Fruit fly (Drosophila melanogaster): ENCODE measurements around the gene CG14448.

Gene CG14448

dm6 chr3L:22787947-22788489 is at the start of gene CG14448:
Gene CG14448, plus strand, starts transcription at chr3L:22788439.
- TF ChIP-seq ovo (GFP tag; optimal IDR thresholded peaks at IDR 0.05) (no peak), CG11617 (GFP tag; optimal IDR thresholded peaks at IDR 0.05) (no peak), CG1620 (GFP tag; optimal IDR thresholded peaks at IDR 0.05) (no peak), CG7045 (GFP tag; optimal IDR thresholded peaks at IDR 0.05) (no peak), bab1 (GFP tag; optimal IDR thresholded peaks at IDR 0.05) (no peak), Hr96 (GFP tag; optimal IDR thresholded peaks at IDR 0.05) (no peak), Clk (GFP tag; optimal IDR thresholded peaks at IDR 0.05) (no peak), cnc (optimal IDR thresholded peaks at IDR 0.05) (no peak), CG33017 (tag; optimal IDR thresholded peaks at IDR 0.05) (no peak), kay (GFP tag; ENCODE audit: borderline replicate concordance) (no peak), tj (GFP tag; optimal IDR thresholded peaks at IDR 0.05) (no peak), toe (GFP tag; optimal IDR thresholded peaks at IDR 0.05) (no peak), CG14711 (tag; optimal IDR thresholded peaks at IDR 0.05) (no peak), pad (GFP tag; optimal IDR thresholded peaks at IDR 0.05) (no peak), cic (GFP tag; optimal IDR thresholded peaks at IDR 0.05) (no peak), Mnt (GFP tag; optimal IDR thresholded peaks at IDR 0.05) (no peak), CG12768 (GFP tag; optimal IDR thresholded peaks at IDR 0.05) (no peak)

dm6 chr3L:22741389-22742120 is 46.7 kb upstream of the CG14448 start, which contains the start of gene CG7369:
Gene CG7369, plus strand, starts transcription at chr3L:22741793.
- TF ChIP-seq Clk (GFP tag; optimal IDR thresholded peaks at IDR 0.05), result peak; percentile 93
- peak; percentile 88 for TF ChIP-seq CG7101 (tag; optimal IDR thresholded peaks at IDR 0.05)
- TF ChIP-seq CG5204 (GFP tag; optimal IDR thresholded peaks at IDR 0.05), result peak; percentile 93
- TF ChIP-seq Mnt (GFP tag; optimal IDR thresholded peaks at IDR 0.05), result peak; percentile 89
- TF ChIP-seq cic (GFP tag; optimal IDR thresholded peaks at IDR 0.05), result peak; percentile 84
- TF ChIP-seq toe (GFP tag; optimal IDR thresholded peaks at IDR 0.05), result peak; percentile 96
- peak; percentile 95 for TF ChIP-seq CG11617 (GFP tag; optimal IDR thresholded peaks at IDR 0.05)
- peak; percentile 97 for TF ChIP-seq Crg-1 (GFP tag; optimal IDR thresholded peaks at IDR 0.05)
- TF ChIP-seq ovo (GFP tag; optimal IDR thresholded peaks at IDR 0.05), result peak; percentile 92
- TF ChIP-seq kay (GFP tag; ENCODE audit: borderline replicate concordance), result peak; percentile 96
- TF ChIP-seq Hr96 (GFP tag; optimal IDR thresholded peaks at IDR 0.05), result peak; percentile 93
- peak; percentile 90 for TF ChIP-seq pad (GFP tag; optimal IDR thresholded peaks at IDR 0.05)
- peak; percentile 83 for TF ChIP-seq CG33017 (tag; optimal IDR thresholded peaks at IDR 0.05)
- peak; percentile 96 for TF ChIP-seq CG12768 (GFP tag; optimal IDR thresholded peaks at IDR 0.05)
- TF ChIP-seq CG14711 (tag; optimal IDR thresholded peaks at IDR 0.05), result peak; percentile 82
- TF ChIP-seq CG1620 (GFP tag; optimal IDR thresholded peaks at IDR 0.05), result peak; percentile 97
- TF ChIP-seq CG7045 (GFP tag; optimal IDR thresholded peaks at IDR 0.05), result peak; percentile 92
- peak; percentile 89 for TF ChIP-seq bab1 (GFP tag; optimal IDR thresholded peaks at IDR 0.05)
- peak; percentile 64 for TF ChIP-seq tj (GFP tag; optimal IDR thresholded peaks at IDR 0.05)
- no peak for TF ChIP-seq cnc (optimal IDR thresholded peaks at IDR 0.05)

- TF ChIP-seq cnc (optimal IDR thresholded peaks at IDR 0.05) (no peak), tj (GFP tag; optimal IDR thresholded peaks at IDR 0.05) (peak; percentile 14)
These were observed 46.1 kb upstream of the CG14448 start for dm6 chr3L:22742121-22742531.

- TF ChIP-seq toe (GFP tag; optimal IDR thresholded peaks at IDR 0.05), result no peak
- TF ChIP-seq tj (GFP tag; optimal IDR thresholded peaks at IDR 0.05), result peak; percentile 91
- no peak for TF ChIP-seq CG5204 (GFP tag; optimal IDR thresholded peaks at IDR 0.05)
- no peak for TF ChIP-seq kay (GFP tag; ENCODE audit: borderline replicate concordance)
- TF ChIP-seq CG7101 (tag; optimal IDR thresholded peaks at IDR 0.05), result no peak
- no peak for TF ChIP-seq pad (GFP tag; optimal IDR thresholded peaks at IDR 0.05)
- no peak for TF ChIP-seq CG1620 (GFP tag; optimal IDR thresholded peaks at IDR 0.05)
- no peak for TF ChIP-seq CG7045 (GFP tag; optimal IDR thresholded peaks at IDR 0.05)
These were observed 45.2 kb upstream of the CG14448 start for dm6 chr3L:22742945-22743582.

- TF ChIP-seq ovo (GFP tag; optimal IDR thresholded peaks at IDR 0.05) (no peak), kay (GFP tag; ENCODE audit: borderline replicate concordance) (no peak), CG7045 (GFP tag; optimal IDR thresholded peaks at IDR 0.05) (no peak), CG12768 (GFP tag; optimal IDR thresholded peaks at IDR 0.05) (no peak), tj (GFP tag; optimal IDR thresholded peaks at IDR 0.05) (no peak), CG7101 (tag; optimal IDR thresholded peaks at IDR 0.05) (no peak)
These were observed 39.1 kb upstream of the CG14448 start, which contains the start of gene SPoCk for dm6 chr3L:22749147-22749550. Gene SPoCk, plus strand, starts transcription at chr3L:22749444.

- TF ChIP-seq bab1 (GFP tag; optimal IDR thresholded peaks at IDR 0.05) (no peak), CG1620 (GFP tag; optimal IDR thresholded peaks at IDR 0.05) (no peak), CG7045 (GFP tag; optimal IDR thresholded peaks at IDR 0.05) (no peak), CG14711 (tag; optimal IDR thresholded peaks at IDR 0.05) (no peak)
These were observed 38.3 kb upstream of the CG14448 start for dm6 chr3L:22749987-22750386.

Data from whole organism, adult.